Worm (Caenorhabditis elegans) whole organism, mixed stage, embryonic: Measurements from ENCODE around the gene B0244.9.

Experiments used
- M03D4.4 ChIP-seq: sonication (generic microtip); optimal IDR thresholded peaks from 2 replicates; lab custom pipeline; 2017; ENCODE audit warnings: mild to moderate bottlenecking, missing genetic modification characterization, missing compliant biosample characterization
- bed-3 ChIP-seq: fragments of 200-800 bp; sonication (Bioruptor generic); optimal IDR thresholded peaks from 3 replicates; lab custom pipeline; 2018; ENCODE audit warnings: mild to moderate bottlenecking, missing genetic modification characterization, moderate library complexity, missing compliant biosample characterization
- blmp-1 ChIP-seq: fragments of 150-350 bp; optimal IDR thresholded peaks from 2 replicates; lab custom pipeline; 2014; ENCODE audit warnings: missing biosample characterization, missing genetic modification characterization
- ceh-43 ChIP-seq: fragments of 200-800 bp; sonication (Bioruptor generic); optimal IDR thresholded peaks from 2 replicates; lab custom pipeline; 2018; ENCODE audit warnings: mild to moderate bottlenecking, missing genetic modification characterization, moderate library complexity, missing compliant biosample characterization
- ces-1 ChIP-seq: fragments of 150-350 bp; optimal IDR thresholded peaks from 2 replicates; lab custom pipeline; 2014; ENCODE audit warnings: missing biosample characterization, missing genetic modification reagents, missing genetic modification characterization
- cnd-1 ChIP-seq: fragments of 200-800 bp; sonication (Bioruptor generic); optimal IDR thresholded peaks from 2 replicates; lab custom pipeline; 2018; ENCODE audit warnings: mild to moderate bottlenecking, missing genetic modification characterization, missing compliant biosample characterization
- drap-1 ChIP-seq: fragments of 200-800 bp; sonication (Bioruptor generic); optimal IDR thresholded peaks from 3 replicates; lab custom pipeline; 2018; ENCODE audit warnings: mild to moderate bottlenecking, missing genetic modification characterization, missing compliant biosample characterization
- elt-1 ChIP-seq: sonication (generic microtip); optimal IDR thresholded peaks from 2 replicates; lab custom pipeline; 2017; ENCODE audit warnings: missing genetic modification characterization, mild to moderate bottlenecking, missing compliant biosample characterization, antibody characterized with exemption, moderate library complexity, borderline replicate concordance; ENCODE audit not compliant: insufficient read depth
- flh-1 ChIP-seq: fragments of 200-800 bp; sonication (Bioruptor generic); optimal IDR thresholded peaks from 2 replicates; lab custom pipeline; 2018; ENCODE audit warnings: mild to moderate bottlenecking, missing genetic modification characterization, moderate library complexity, missing compliant biosample characterization
- ham-2 ChIP-seq: fragments of 200-800 bp; sonication (Bioruptor generic); optimal IDR thresholded peaks from 2 replicates; lab custom pipeline; 2018; ENCODE audit warnings: mild to moderate bottlenecking, missing genetic modification characterization, missing compliant biosample characterization
- hlh-1 ChIP-seq: fragments of 150-350 bp; optimal IDR thresholded peaks from 2 replicates; lab custom pipeline; 2014; ENCODE audit warnings: missing biosample characterization, missing genetic modification reagents, missing genetic modification characterization
- lin-32 ChIP-seq: fragments of 200-800 bp; sonication (Bioruptor generic); optimal IDR thresholded peaks from 2 replicates; lab custom pipeline; 2018; ENCODE audit warnings: mild to moderate bottlenecking, missing genetic modification characterization, missing compliant biosample characterization
- lsy-2 ChIP-seq: fragments of 150-350 bp; optimal IDR thresholded peaks from 2 replicates; lab custom pipeline; 2014; ENCODE audit warnings: missing biosample characterization, missing genetic modification characterization
- mab-5 ChIP-seq: fragments of 150-350 bp; optimal IDR thresholded peaks from 2 replicates; lab custom pipeline; 2014; ENCODE audit warnings: missing biosample characterization, missing genetic modification characterization
- mep-1 ChIP-seq: fragments of 150-350 bp; optimal IDR thresholded peaks from 2 replicates; lab custom pipeline; 2017; ENCODE audit warnings: missing biosample characterization, missing genetic modification reagents, missing genetic modification characterization, inconsistent platforms
- mls-2 ChIP-seq: sonication (generic microtip); optimal IDR thresholded peaks from 2 replicates; lab custom pipeline; 2016; ENCODE audit warnings: mild to moderate bottlenecking, missing genetic modification characterization, moderate library complexity, missing compliant biosample characterization
- nhr-12 ChIP-seq: fragments of 150-350 bp; optimal IDR thresholded peaks from 2 replicates; lab custom pipeline; 2014; ENCODE audit warnings: missing biosample characterization, missing genetic modification characterization
- nhr-237 ChIP-seq: fragments of 150-350 bp; optimal IDR thresholded peaks from 2 replicates; lab custom pipeline; 2014; ENCODE audit warnings: missing biosample characterization, missing genetic modification characterization
- nhr-28 ChIP-seq: fragments of 150-350 bp; optimal IDR thresholded peaks from 2 replicates; lab custom pipeline; 2014; ENCODE audit warnings: missing biosample characterization, missing genetic modification characterization
- nhr-76 ChIP-seq: sonication (generic microtip); optimal IDR thresholded peaks from 2 replicates; lab custom pipeline; 2017; ENCODE audit warnings: missing biosample characterization, missing genetic modification characterization
- pha-4 ChIP-seq: fragments of 150-350 bp; optimal IDR thresholded peaks from 2 replicates; lab custom pipeline; 2018; ENCODE audit warnings: missing biosample characterization, missing genetic modification reagents, missing genetic modification characterization
- sem-2 ChIP-seq: fragments of 200-800 bp; sonication (Bioruptor generic); optimal IDR thresholded peaks from 2 replicates; lab custom pipeline; 2018; ENCODE audit warnings: mild to moderate bottlenecking, missing genetic modification characterization, missing compliant biosample characterization
- snpc-4 ChIP-seq: fragments of 150-350 bp; optimal IDR thresholded peaks from 2 replicates; lab custom pipeline; 2014; ENCODE audit warnings: missing biosample characterization, missing genetic modification characterization
- sptf-1 ChIP-seq: sonication (generic microtip); optimal IDR thresholded peaks from 2 replicates; lab custom pipeline; 2017; ENCODE audit warnings: mild to moderate bottlenecking, missing genetic modification characterization, moderate library complexity, missing compliant biosample characterization
- tbx-8 ChIP-seq: fragments of 200-800 bp; sonication (Bioruptor generic); optimal IDR thresholded peaks from 2 replicates; lab custom pipeline; 2018; ENCODE audit warnings: mild to moderate bottlenecking, missing genetic modification characterization, moderate library complexity, missing compliant biosample characterization
- unc-120 ChIP-seq: sonication (generic microtip); optimal IDR thresholded peaks from 2 replicates; lab custom pipeline; 2017; ENCODE audit warnings: missing genetic modification characterization, missing compliant biosample characterization; ENCODE audit not compliant: poor library complexity, severe bottlenecking
- unc-39 ChIP-seq: fragments of 150-350 bp; optimal IDR thresholded peaks from 2 replicates; lab custom pipeline; 2014; ENCODE audit warnings: missing biosample characterization, missing genetic modification characterization
- unc-62 ChIP-seq: fragments of 150-350 bp; optimal IDR thresholded peaks from 2 replicates; lab custom pipeline; 2014; ENCODE audit warnings: missing biosample characterization, missing genetic modification reagents, missing genetic modification characterization
- zip-8 ChIP-seq: fragments of 150-350 bp; optimal IDR thresholded peaks from 2 replicates; lab custom pipeline; 2014; ENCODE audit warnings: missing biosample characterization, missing genetic modification characterization
- ztf-11 ChIP-seq: fragments of 150-350 bp; optimal IDR thresholded peaks from 2 replicates; lab custom pipeline; 2014; ENCODE audit warnings: missing biosample characterization, missing genetic modification characterization

The B0244.9 gene

ce11 chrIII:5697266-5697665 is 33.6 kb downstream of the B0244.9 start, which contains the start of gene B0336.7:
B0336.7 (minus strand) TSS chrIII:5697366.
- no peak for TF ChIP-seq drap-1 (GFP tag; lab: Kevin White, UChicago)
- TF ChIP-seq cnd-1 (tag; lab: Kevin White, UChicago): no peak
- no peak for TF ChIP-seq unc-62
- no peak for TF ChIP-seq mls-2 (tag; lab: Kevin White, UChicago)
- TF ChIP-seq mab-5: no peak
- no peak for TF ChIP-seq nhr-76 (tag; lab: Kevin White, UChicago)
- TF ChIP-seq M03D4.4 (tag; lab: Kevin White, UChicago): no peak

ce11 chrIII:5693736-5694135 is 37.1 kb downstream of the B0244.9 start, which contains the start of gene B0336.13:
B0336.13 (plus strand) TSS chrIII:5694036.
- TF ChIP-seq ham-2 (GFP tag; lab: Kevin White, UChicago) (no peak), mep-1 (no peak), nhr-28 (no peak), sptf-1 (no peak), ceh-43 (no peak), cnd-1 (tag; lab: Kevin White, UChicago) (no peak), blmp-1 (no peak), nhr-12 (tag; lab: Kevin White, UChicago) (no peak), nhr-237 (tag; lab: Kevin White, UChicago) (no peak), lin-32 (GFP tag; lab: Kevin White, UChicago) (no peak), flh-1 (GFP tag; lab: Kevin White, UChicago) (no peak), ztf-11 (tag; lab: Kevin White, UChicago) (no peak), unc-39 (tag; lab: Kevin White, UChicago) (no peak), nhr-76 (tag; lab: Kevin White, UChicago) (no peak), tbx-8 (GFP tag; lab: Kevin White, UChicago) (no peak), mab-5 (no peak), unc-62 (no peak), elt-1 (tag; lab: Kevin White, UChicago) (no peak)

ce11 chrIII:5692690-5693089 is 38.1 kb downstream of the B0244.9 start, which contains the start of the genes abi-1 and arle-14:
abi-1 (minus strand) TSS chrIII:5692740.
arle-14 (plus strand) TSS chrIII:5692906.
- TF ChIP-seq nhr-76 (tag; lab: Kevin White, UChicago) (no peak), ham-2 (GFP tag; lab: Kevin White, UChicago) (no peak), lsy-2 (tag; lab: Kevin White, UChicago) (peak; percentile 10), sptf-1 (peak; percentile 19), mep-1 (peak; percentile 31), ces-1 (GFP tag; lab: Kevin White, UChicago) (peak; percentile 76), pha-4 (tag; lab: Kevin White, UChicago) (no peak)
- TF ChIP-seq, all 35 proteins: peak for 4

ce11 chrIII:5691826-5692225 is 39.0 kb downstream of the B0244.9 start:
- TF ChIP-seq lsy-2 (tag; lab: Kevin White, UChicago): no peak
- TF ChIP-seq bed-3 (GFP tag; lab: Kevin White, UChicago): no peak
- TF ChIP-seq elt-1 (tag; lab: Kevin White, UChicago): no peak
- no peak for TF ChIP-seq zip-8 (tag; lab: Kevin White, UChicago)
- TF ChIP-seq sem-2: no peak
- no peak for TF ChIP-seq mls-2 (tag; lab: Kevin White, UChicago)
- TF ChIP-seq snpc-4 (tag; lab: Kevin White, UChicago): no peak
- no peak for TF ChIP-seq cnd-1 (tag; lab: Kevin White, UChicago)
- no peak for TF ChIP-seq hlh-1
- TF ChIP-seq ceh-43: no peak

ce11 chrIII:5688246-5688645 is 42.6 kb downstream of the B0244.9 start:
- TF ChIP-seq pha-4 (tag; lab: Kevin White, UChicago): peak; percentile 75
- TF ChIP-seq hlh-1: no peak
- TF ChIP-seq unc-120 (tag; lab: Kevin White, UChicago): no peak
- TF ChIP-seq ces-1 (GFP tag; lab: Kevin White, UChicago): peak; percentile 27
- TF ChIP-seq ham-2 (GFP tag; lab: Kevin White, UChicago): no peak
- TF ChIP-seq lsy-2 (tag; lab: Kevin White, UChicago): peak; percentile 33
- no peak for TF ChIP-seq blmp-1
- TF ChIP-seq cnd-1 (tag; lab: Kevin White, UChicago): no peak
